Worm (Caenorhabditis elegans): ENCODE measurements around the gene T13B5.9.

ce11 chrII:1131367-1131766, 27.1 kb upstream of the T13B5.9 start:
- TF ChIP-seq ztf-11 (tag; optimal IDR thresholded peaks at IDR 0.05) (no peak), lin-11 (tag; optimal IDR thresholded peaks at IDR 0.05) (no peak), aly-2 (tag; optimal IDR thresholded peaks at IDR 0.05) (no peak), unc-55 (GFP tag; optimal IDR thresholded peaks at IDR 0.05) (no peak), ztf-4 (tag; optimal IDR thresholded peaks at IDR 0.05) (no peak), unc-62 (GFP tag; optimal IDR thresholded peaks at IDR 0.05) (no peak), zag-1 (tag; optimal IDR thresholded peaks at IDR 0.05) (no peak)
